Fruit fly (Drosophila melanogaster) whole organism, embryonic: ENCODE data around the gene CG17906.

Experiments used
- ATbp ChIP-seq: fragments of 200-800 bp; sonication (Bioruptor generic); optimal IDR thresholded peaks from 2 replicates; lab custom pipeline; 2017; ENCODE audit warnings: missing biosample characterization, mild to moderate bottlenecking, missing genetic modification characterization, missing genetic modification reagents
- Atf6 ChIP-seq: fragments of 200-800 bp; sonication (Bioruptor generic); IDR thresholded peaks from 2 replicates; pipeline ENCODE4 v1.3.6; 2022; ENCODE audit warnings: missing biosample characterization, missing genetic modification characterization
- CG10147 ChIP-seq: fragments of 200-800 bp; sonication (Bioruptor generic); optimal IDR thresholded peaks from 2 replicates; lab custom pipeline; 2019; ENCODE audit warnings: missing biosample characterization, mild to moderate bottlenecking, missing genetic modification characterization, moderate library complexity
- CG10979 ChIP-seq: fragments of 200-800 bp; sonication (Bioruptor generic); optimal IDR thresholded peaks from 2 replicates; lab custom pipeline; 2018; ENCODE audit warnings: missing biosample characterization, mild to moderate bottlenecking, missing genetic modification characterization, moderate library complexity
- CG12104 ChIP-seq: fragments of 200-800 bp; sonication (Bioruptor generic); optimal IDR thresholded peaks from 3 replicates; lab custom pipeline; 2016; ENCODE audit warnings: missing biosample characterization, missing genetic modification characterization
- CG13894 ChIP-seq: fragments of 200-800 bp; sonication (Bioruptor generic); optimal IDR thresholded peaks from 3 replicates; lab custom pipeline; 2018; ENCODE audit warnings: missing biosample characterization, mild to moderate bottlenecking, missing genetic modification characterization, moderate library complexity
- CG14860 ChIP-seq: fragments of 200-800 bp; sonication (Bioruptor generic); IDR thresholded peaks from 3 replicates; pipeline ENCODE4 v1.3.6; 2022; ENCODE audit warnings: missing biosample characterization, missing genetic modification characterization; ENCODE audit not compliant: partially characterized antibody
- CG15011 ChIP-seq: fragments of 200-800 bp; sonication (Bioruptor generic); optimal IDR thresholded peaks from 3 replicates; lab custom pipeline; 2018; ENCODE audit warnings: missing biosample characterization, mild to moderate bottlenecking, missing genetic modification characterization
- CG1529 ChIP-seq: fragments of 200-800 bp; sonication (Bioruptor generic); optimal IDR thresholded peaks from 3 replicates; lab custom pipeline; 2018; ENCODE audit warnings: missing biosample characterization, missing genetic modification characterization
- CG16779 ChIP-seq: fragments of 200-800 bp; sonication (Bioruptor generic); IDR thresholded peaks from 2 replicates; pipeline ENCODE4 v1.3.6; 2022; ENCODE audit warnings: missing biosample characterization, missing genetic modification characterization
- CG16813 ChIP-seq: fragments of 200-800 bp; sonication (Bioruptor generic); IDR thresholded peaks from 3 replicates; pipeline ENCODE4 v1.3.6; 2022; ENCODE audit warnings: missing biosample characterization, missing genetic modification characterization; ENCODE audit not compliant: partially characterized antibody
- CG16863 ChIP-seq: fragments of 200-800 bp; sonication (Bioruptor generic); optimal IDR thresholded peaks from 3 replicates; lab custom pipeline; 2016; ENCODE audit warnings: missing biosample characterization, missing genetic modification characterization
- CG17385 ChIP-seq: fragments of 200-800 bp; sonication (Bioruptor generic); optimal IDR thresholded peaks from 3 replicates; lab custom pipeline; 2018; ENCODE audit warnings: missing biosample characterization, mild to moderate bottlenecking, missing genetic modification characterization
- CG17612 ChIP-seq: fragments of 200-800 bp; sonication (Bioruptor generic); IDR thresholded peaks from 2 replicates; pipeline ENCODE4 v1.3.6; 2022; ENCODE audit warnings: missing biosample characterization, missing genetic modification characterization
- CG17802 ChIP-seq: fragments of 200-800 bp; sonication (Bioruptor generic); optimal IDR thresholded peaks from 2 replicates; lab custom pipeline; 2018; ENCODE audit warnings: missing biosample characterization, mild to moderate bottlenecking, missing genetic modification characterization, moderate library complexity
- CG18011 ChIP-seq: fragments of 200-800 bp; sonication (Bioruptor generic); optimal IDR thresholded peaks from 2 replicates; lab custom pipeline; 2017; ENCODE audit warnings: missing biosample characterization, missing genetic modification characterization, mild to moderate bottlenecking, moderate library complexity, missing genotype
- CG18619 ChIP-seq: fragments of 200-800 bp; sonication (Bioruptor generic); optimal IDR thresholded peaks from 3 replicates; lab custom pipeline; 2017; ENCODE audit warnings: missing biosample characterization, mild to moderate bottlenecking, missing genetic modification characterization
- CG2712 ChIP-seq: fragments of 200-800 bp; optimal IDR thresholded peaks from 3 replicates; lab custom pipeline; 2019; ENCODE audit warnings: missing biosample characterization, mild to moderate bottlenecking, missing genetic modification characterization, moderate library complexity
- CG3838 ChIP-seq: fragments of 200-800 bp; sonication (Bioruptor generic); optimal IDR thresholded peaks from 3 replicates; lab custom pipeline; 2016; ENCODE audit warnings: missing biosample characterization, missing genetic modification characterization
- CG3847 ChIP-seq: fragments of 200-800 bp; sonication (Bioruptor generic); IDR thresholded peaks from 2 replicates; pipeline ENCODE4 v1.3.6; 2022; ENCODE audit warnings: missing biosample characterization, missing genetic modification characterization
- CG3995 ChIP-seq: fragments of 200-800 bp; sonication (Bioruptor generic); optimal IDR thresholded peaks from 3 replicates; lab custom pipeline; 2016; ENCODE audit warnings: missing biosample characterization, missing genetic modification characterization
- CG4424 ChIP-seq: fragments of 200-800 bp; sonication (Bioruptor generic); optimal IDR thresholded peaks from 3 replicates; lab custom pipeline; 2016; ENCODE audit warnings: missing biosample characterization, missing genetic modification characterization
- CG6689 ChIP-seq: fragments of 200-800 bp; sonication (Bioruptor generic); IDR thresholded peaks from 2 replicates; pipeline ENCODE4 v1.3.6; 2022; ENCODE audit warnings: missing biosample characterization, missing genetic modification characterization
- CG7745 ChIP-seq: fragments of 200-800 bp; sonication (Bioruptor generic); optimal IDR thresholded peaks from 2 replicates; lab custom pipeline; 2018; ENCODE audit warnings: missing biosample characterization, mild to moderate bottlenecking, missing genetic modification characterization, moderate library complexity
- Doc2 ChIP-seq: fragments of 200-800 bp; sonication (Bioruptor generic); IDR thresholded peaks from 2 replicates; pipeline ENCODE4 v1.3.6; 2022; ENCODE audit warnings: missing biosample characterization, missing genetic modification characterization
- Dp ChIP-seq: fragments of 200-800 bp; sonication (Bioruptor generic); optimal IDR thresholded peaks from 2 replicates; lab custom pipeline; 2018; ENCODE audit warnings: missing biosample characterization, mild to moderate bottlenecking, missing genetic modification characterization, moderate library complexity
- Eip74EF ChIP-seq, 2 experiments: fragments of 200-800 bp in 1 of 2; fragments of >200 bp in 1 of 2; sonication (Bioruptor generic) in 1 of 2; optimal IDR thresholded peaks; 2 replicates each; lab custom pipeline; 2017 to 2019; ENCODE audit warnings: missing biosample characterization in 2 of 2, missing genetic modification characterization in 2 of 2, mild to moderate bottlenecking in 1 of 2, moderate library complexity in 1 of 2
- HmgZ ChIP-seq: fragments of 200-800 bp; sonication (Bioruptor generic); optimal IDR thresholded peaks from 2 replicates; lab custom pipeline; 2018; ENCODE audit warnings: missing biosample characterization, mild to moderate bottlenecking, missing genetic modification characterization
- MESR4 ChIP-seq: fragments of 200-800 bp; sonication (Bioruptor generic); optimal IDR thresholded peaks from 2 replicates; lab custom pipeline; 2018; ENCODE audit warnings: missing biosample characterization, mild to moderate bottlenecking, missing genetic modification characterization, moderate library complexity
- Opbp ChIP-seq: fragments of 200-800 bp; sonication (Bioruptor generic); IDR thresholded peaks from 3 replicates; pipeline ENCODE4 v1.3.6; 2022; ENCODE audit warnings: missing biosample characterization, missing genetic modification characterization; ENCODE audit not compliant: partially characterized antibody
- Poxn ChIP-seq: fragments of 200-800 bp; sonication (Bioruptor generic); IDR thresholded peaks from 2 replicates; pipeline ENCODE4 v1.3.6; 2022; ENCODE audit warnings: missing biosample characterization, missing genetic modification characterization
- Stat92E ChIP-seq, 3 experiments: fragments of >200 bp in 2 of 3; fragments of 200-800 bp in 1 of 3; sonication (Bioruptor generic) in 1 of 3; optimal IDR thresholded peaks; 2 replicates each; lab custom pipeline; 2017 to 2019; ENCODE audit warnings: missing biosample characterization in 3 of 3, missing genetic modification characterization in 3 of 3, mild to moderate bottlenecking in 1 of 3, moderate library complexity in 1 of 3
- amos ChIP-seq: fragments of 200-800 bp; sonication (Bioruptor generic); IDR thresholded peaks from 2 replicates; pipeline ENCODE4 v1.3.6; 2022; ENCODE audit warnings: missing biosample characterization, missing genetic modification characterization; ENCODE audit not compliant: partially characterized antibody
- bigmax ChIP-seq: fragments of 200-800 bp; sonication (Bioruptor generic); optimal IDR thresholded peaks from 2 replicates; lab custom pipeline; 2018; ENCODE audit warnings: missing biosample characterization, mild to moderate bottlenecking, missing genetic modification characterization
- cad ChIP-seq: fragments of >200 bp; optimal IDR thresholded peaks from 2 replicates; lab custom pipeline; 2017; ENCODE audit warnings: missing biosample characterization, missing genetic modification characterization
- eve ChIP-seq, 2 experiments: fragments of >200 bp; optimal IDR thresholded peaks; 2 replicates each; lab custom pipeline; 2017; ENCODE audit warnings: missing biosample characterization in 2 of 2, missing genetic modification characterization in 2 of 2
- ftz-f1 ChIP-seq: fragments of 200-800 bp; sonication (Bioruptor generic); optimal IDR thresholded peaks from 2 replicates; lab custom pipeline; 2016; ENCODE audit warnings: missing biosample characterization, missing genetic modification characterization
- jigr1 ChIP-seq: fragments of 200-800 bp; sonication (Bioruptor generic); IDR thresholded peaks from 3 replicates; pipeline ENCODE4 v1.3.6; 2022; ENCODE audit warnings: missing biosample characterization, missing genetic modification characterization
- knrl ChIP-seq: fragments of 200-800 bp; sonication (Bioruptor generic); IDR thresholded peaks from 3 replicates; pipeline ENCODE4 v1.3.6; 2022; ENCODE audit warnings: missing biosample characterization, missing genetic modification characterization; ENCODE audit not compliant: partially characterized antibody
- lov ChIP-seq, 2 experiments: fragments of 200-800 bp in 1 of 2; fragments of >200 bp in 1 of 2; sonication (Bioruptor generic) in 1 of 2; IDR thresholded peaks in 1 of 2; optimal IDR thresholded peaks in 1 of 2; 2 replicates in 1 of 2; 3 replicates in 1 of 2; pipeline versions ENCODE4 v1.3.6 to Lab custom; 2017 to 2022; ENCODE audit warnings: missing biosample characterization in 1 of 2, missing genetic modification characterization in 1 of 2
- maf-S ChIP-seq: fragments of 200-800 bp; sonication (Bioruptor generic); optimal IDR thresholded peaks from 2 replicates; lab custom pipeline; 2016; ENCODE audit warnings: missing biosample characterization, missing genetic modification characterization
- pho ChIP-seq: fragments of 200-800 bp; sonication (Bioruptor generic); optimal IDR thresholded peaks from 2 replicates; lab custom pipeline; 2016; ENCODE audit warnings: missing biosample characterization, missing genetic modification characterization
- sd ChIP-seq: fragments of 200-800 bp; sonication (Bioruptor generic); optimal IDR thresholded peaks from 3 replicates; lab custom pipeline; 2018; ENCODE audit warnings: missing biosample characterization, mild to moderate bottlenecking, missing genetic modification characterization, moderate library complexity
- sna ChIP-seq: fragments of 200-800 bp; sonication (Bioruptor generic); IDR thresholded peaks from 2 replicates; pipeline ENCODE4 v1.3.6; 2022; ENCODE audit warnings: missing biosample characterization, missing genetic modification characterization; ENCODE audit not compliant: partially characterized antibody
- ssp ChIP-seq: fragments of 200-800 bp; sonication (Bioruptor generic); IDR thresholded peaks from 2 replicates; pipeline ENCODE4 v1.3.6; 2022; ENCODE audit warnings: missing biosample characterization, missing genetic modification characterization
- tap ChIP-seq: fragments of 200-800 bp; optimal IDR thresholded peaks from 3 replicates; lab custom pipeline; 2019; ENCODE audit warnings: missing biosample characterization, mild to moderate bottlenecking, missing genetic modification characterization, moderate library complexity
- usp ChIP-seq: fragments of >200 bp; optimal IDR thresholded peaks from 2 replicates; lab custom pipeline; 2017; ENCODE audit warnings: missing biosample characterization, missing genetic modification characterization

CG17906 gene

dm6 chr2L:8951184-8951934 is 42.8 kb upstream of the CG17906 start, which contains the start of gene C1GalTA:
Gene C1GalTA, minus strand, starts transcription at chr2L:8951216.
- TF ChIP-seq sd (tag; lab: Kevin White, UChicago): peak; percentile 95
- TF ChIP-seq CG10979 (tag; lab: Kevin White, UChicago): peak; percentile 100
- no peak for TF ChIP-seq ftz-f1
- TF ChIP-seq usp: no peak
- no peak for TF ChIP-seq CG3838 (GFP tag; lab: Kevin White, UChicago)
- peak; percentile 77 for TF ChIP-seq CG17802 (tag; lab: Kevin White, UChicago)
- TF ChIP-seq Doc2 (GFP tag; lab: Robert Waterston, UW): no peak
- TF ChIP-seq jigr1 (GFP tag; lab: Robert Waterston, UW): peak; percentile 89
- no peak for TF ChIP-seq bigmax (GFP tag; lab: Kevin White, UChicago)
- TF ChIP-seq CG2712 (tag; lab: Kevin White, UChicago): peak; percentile 100
- no peak for TF ChIP-seq lov (optimal IDR thresholded peaks at IDR 0.05; lab: Kevin White, UChicago)
- no peak; the same call in 1 of the 3 replicates for TF ChIP-seq lov (GFP tag; IDR thresholded peaks at IDR 0.05; lab: Robert Waterston, UW)
- peak; percentile 99 for TF ChIP-seq CG10147 (GFP tag; lab: Kevin White, UChicago)
- peak; percentile 79 for TF ChIP-seq Poxn
- peak; percentile 56 for TF ChIP-seq CG16863 (GFP tag; lab: Kevin White, UChicago)
- peak; percentile 97 for TF ChIP-seq CG15011 (GFP tag; lab: Kevin White, UChicago)
- peak; percentile 87 for TF ChIP-seq CG17612 (GFP tag; lab: Robert Waterston, UW)
- peak in 1 of 3 experiments; percentile 99 for TF ChIP-seq Stat92E (GFP tag; optimal IDR thresholded peaks at IDR 0.05; lab: Kevin White, UChicago)
- no peak for TF ChIP-seq knrl
- TF ChIP-seq Eip74EF (GFP tag; optimal IDR thresholded peaks at IDR 0.05; lab: Kevin White, UChicago): peak in 1 of 2 experiments; percentile 99
- no peak for TF ChIP-seq sna (GFP tag; lab: Robert Waterston, UW)
- no peak for TF ChIP-seq amos (GFP tag; lab: Robert Waterston, UW)
- TF ChIP-seq ATbp (GFP tag; lab: Kevin White, UChicago): peak; percentile 96
- peak; percentile 79 for TF ChIP-seq CG18011
- peak; percentile 98 for TF ChIP-seq CG17385 (GFP tag; lab: Kevin White, UChicago)
- peak; percentile 96 for TF ChIP-seq Atf6 (GFP tag; lab: Robert Waterston, UW)
- TF ChIP-seq maf-S: peak; percentile 21
- peak; percentile 96 for TF ChIP-seq CG4424 (GFP tag; lab: Kevin White, UChicago)
- no peak for TF ChIP-seq CG16813
- peak; percentile 98 for TF ChIP-seq CG6689 (GFP tag; lab: Robert Waterston, UW)
- TF ChIP-seq CG3847: peak; percentile 92
- TF ChIP-seq tap (tag; lab: Kevin White, UChicago): peak; percentile 98
- TF ChIP-seq CG3995: peak; percentile 43
- TF ChIP-seq Dp (GFP tag; lab: Kevin White, UChicago): peak; percentile 35
- no peak for TF ChIP-seq CG14860 (GFP tag; lab: Robert Waterston, UW)
- TF ChIP-seq ssp (GFP tag; lab: Robert Waterston, UW): peak; percentile 91
- peak; percentile 96 for TF ChIP-seq CG13894 (tag; lab: Kevin White, UChicago)
- peak; percentile 96 for TF ChIP-seq CG18619 (GFP tag; lab: Kevin White, UChicago)
- TF ChIP-seq MESR4 (GFP tag; lab: Kevin White, UChicago): peak; percentile 11
- peak; percentile 96 for TF ChIP-seq HmgZ (tag; lab: Kevin White, UChicago)
- TF ChIP-seq pho: peak; percentile 67
- TF ChIP-seq eve (GFP tag; optimal IDR thresholded peaks at IDR 0.05; lab: Kevin White, UChicago): peak in 1 of 2 experiments; percentile 78
- TF ChIP-seq CG1529: peak; percentile 95
- TF ChIP-seq cad (GFP tag; lab: Kevin White, UChicago): no peak
- peak; percentile 35 for TF ChIP-seq CG7745 (tag; lab: Kevin White, UChicago)
- no peak for TF ChIP-seq CG16779 (GFP tag; lab: Robert Waterston, UW)
- TF ChIP-seq Opbp (GFP tag; lab: Robert Waterston, UW): no peak
- peak; percentile 97 for TF ChIP-seq CG12104 (GFP tag; lab: Kevin White, UChicago)
